Worm (Caenorhabditis elegans): ENCODE results near the gene K06A9.3.

The K06A9.3 gene

DNA sequence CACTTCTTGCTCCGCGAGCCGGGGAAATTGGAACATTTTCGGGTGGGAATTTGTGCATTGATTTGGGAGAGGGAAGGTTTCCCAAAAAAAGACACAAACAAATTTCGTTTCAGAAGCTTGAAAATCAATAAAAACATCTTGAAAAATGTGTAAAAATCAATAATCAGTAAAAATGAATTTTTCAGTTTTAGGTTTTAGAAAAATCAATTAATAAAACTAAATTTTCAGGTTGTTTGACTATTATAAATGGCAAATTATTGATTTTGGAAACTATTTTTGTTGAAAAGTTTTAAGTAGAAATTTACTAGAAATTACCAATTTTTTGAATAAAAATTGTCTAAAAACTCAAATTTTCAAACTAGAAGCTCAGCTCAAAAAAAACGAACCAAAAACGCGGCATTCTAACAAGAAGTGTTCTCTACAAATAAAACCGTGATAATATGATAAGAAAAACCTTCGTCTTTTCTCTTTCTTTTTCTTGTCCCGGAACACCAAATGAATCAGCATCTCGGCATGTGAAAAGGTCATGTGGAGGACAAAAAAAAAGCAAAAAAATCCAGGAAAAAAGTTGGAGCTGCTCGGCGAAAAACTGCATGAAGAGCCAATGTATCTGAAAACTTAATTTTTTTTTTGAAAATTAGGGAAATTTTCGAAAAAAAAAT is 9.5 kb downstream of the K06A9.3 start:
- TF ChIP-seq zag-1 (tag; optimal IDR thresholded peaks at IDR 0.05) (no peak), nhr-77 (tag; optimal IDR thresholded peaks at IDR 0.05) (no peak), nhr-21 (tag; optimal IDR thresholded peaks at IDR 0.05) (no peak), sma-3 (GFP tag; optimal IDR thresholded peaks at IDR 0.05) (no peak), fos-1 (tag; optimal IDR thresholded peaks at IDR 0.05) (peak; percentile 67)

DNA sequence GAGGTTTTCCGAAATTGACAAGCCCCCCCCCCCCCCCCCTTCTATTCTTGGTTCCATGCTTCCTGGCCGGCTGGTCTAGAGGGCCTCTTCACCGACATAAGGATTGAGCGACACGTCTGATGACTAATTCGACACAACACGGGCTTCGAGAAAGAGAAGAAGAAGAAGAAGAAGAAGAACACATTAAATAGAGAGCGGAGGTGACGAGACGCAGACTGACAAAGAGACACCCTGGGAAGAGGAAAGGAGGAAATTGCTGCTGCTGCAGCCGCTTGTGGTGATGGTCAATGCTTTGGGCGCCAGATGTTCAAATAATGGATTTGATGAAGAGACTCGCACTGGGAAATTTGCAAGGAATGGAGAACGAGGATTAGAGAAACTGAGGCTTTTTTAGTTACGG is 10.6 kb downstream of the K06A9.3 start:
- no peak for TF ChIP-seq dmd-4 (tag; optimal IDR thresholded peaks at IDR 0.05)
- TF ChIP-seq alr-1 (tag; optimal IDR thresholded peaks at IDR 0.05), result no peak
- TF ChIP-seq crh-2 (tag; optimal IDR thresholded peaks at IDR 0.05), result peak; percentile 51
- TF ChIP-seq ceh-82 (tag; optimal IDR thresholded peaks at IDR 0.05), result no peak
- TF ChIP-seq ztf-4 (tag; optimal IDR thresholded peaks at IDR 0.05), result no peak
- TF ChIP-seq ama-1 (optimal IDR thresholded peaks at IDR 0.05), result no peak
- peak; percentile 14 to 56 for TF ChIP-seq lsy-2 (tag; optimal IDR thresholded peaks at IDR 0.05)
- peak; percentile 29 for TF ChIP-seq egl-27 (tag; optimal IDR thresholded peaks at IDR 0.05)
- TF ChIP-seq ztf-11 (tag; optimal IDR thresholded peaks at IDR 0.05), result no peak
- peak; percentile 40 for TF ChIP-seq nhr-25 (tag; optimal IDR thresholded peaks at IDR 0.05)
- TF ChIP-seq mdl-1 (tag; optimal IDR thresholded peaks at IDR 0.05), result peak in 1 of 2 experiments; percentile 31
- TF ChIP-seq sma-3 (GFP tag; optimal IDR thresholded peaks at IDR 0.05), result no peak
- TF ChIP-seq nhr-23 (tag; optimal IDR thresholded peaks at IDR 0.05), result no peak
- no peak for TF ChIP-seq zag-1 (tag; optimal IDR thresholded peaks at IDR 0.05)
- no peak for TF ChIP-seq unc-62 (GFP tag; optimal IDR thresholded peaks at IDR 0.05)
- peak; percentile 68 for TF ChIP-seq sem-4 (tag; optimal IDR thresholded peaks at IDR 0.05)
- TF ChIP-seq unc-55 (GFP tag; optimal IDR thresholded peaks at IDR 0.05), result peak; percentile 66
- peak; percentile 77 for TF ChIP-seq fos-1 (tag; optimal IDR thresholded peaks at IDR 0.05)
- no peak for TF ChIP-seq ztf-1 (GFP tag; conservative IDR thresholded peaks at IDR 0.05)
- no peak for TF ChIP-seq blmp-1 (tag; optimal IDR thresholded peaks at IDR 0.05; ENCODE audit: insufficient read depth)
- no peak for TF ChIP-seq lin-13 (GFP tag; optimal IDR thresholded peaks at IDR 0.05)
- peak; percentile 70 for TF ChIP-seq F13H6.1 (tag; optimal IDR thresholded peaks at IDR 0.05)
- peak; percentile 55 for TF ChIP-seq nhr-129 (tag; optimal IDR thresholded peaks at IDR 0.05)
- TF ChIP-seq C34F6.9 (tag; optimal IDR thresholded peaks at IDR 0.05), result peak; percentile 63
- no peak for TF ChIP-seq elt-3 (tag; optimal IDR thresholded peaks at IDR 0.05)
- TF ChIP-seq nhr-10 (tag; optimal IDR thresholded peaks at IDR 0.05), result no peak
- peak; percentile 41 for TF ChIP-seq snpc-4 (tag; optimal IDR thresholded peaks at IDR 0.05)
- TF ChIP-seq sma-9 (GFP tag; optimal IDR thresholded peaks at IDR 0.05), result peak; percentile 75
- no peak for TF ChIP-seq sma-9 (tag; optimal IDR thresholded peaks at IDR 0.05)
- no peak for TF ChIP-seq lin-39 (tag; optimal IDR thresholded peaks at IDR 0.05)
- TF ChIP-seq nhr-11 (tag; optimal IDR thresholded peaks at IDR 0.05), result no peak
- TF ChIP-seq mab-5 (tag; optimal IDR thresholded peaks at IDR 0.05), result peak; percentile 22
- no peak for TF ChIP-seq nhr-237 (tag; optimal IDR thresholded peaks at IDR 0.05)
- no peak for TF ChIP-seq mbf-1 (tag; optimal IDR thresholded peaks at IDR 0.05)
- TF ChIP-seq aly-2 (tag; optimal IDR thresholded peaks at IDR 0.05), result no peak
- no peak for TF ChIP-seq unc-39 (tag; optimal IDR thresholded peaks at IDR 0.05)
- TF ChIP-seq skn-1 (tag; optimal IDR thresholded peaks at IDR 0.05), result no peak

DNA sequence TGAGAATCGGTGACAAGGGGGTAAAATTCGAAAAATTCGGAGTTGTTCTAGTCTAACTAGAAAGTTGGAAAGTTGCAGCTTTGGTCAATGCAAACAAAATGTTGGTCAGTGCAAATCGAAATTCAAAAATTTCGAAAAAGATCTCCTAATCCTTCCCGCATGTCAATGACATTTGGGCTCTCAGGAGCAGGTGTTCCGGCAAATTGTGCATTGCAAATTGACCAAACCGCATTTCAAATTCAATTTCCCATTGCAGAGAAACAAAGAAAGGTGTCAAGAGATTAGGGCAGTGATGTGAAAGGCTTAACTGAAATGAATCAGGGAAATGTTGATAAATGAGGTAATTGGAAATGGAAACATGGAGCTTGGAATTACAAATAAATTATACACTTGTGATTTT is 11.9 kb downstream of the K06A9.3 start:
- TF ChIP-seq sma-3 (GFP tag; optimal IDR thresholded peaks at IDR 0.05) (no peak), Y55F3AM.14 (GFP tag; optimal IDR thresholded peaks at IDR 0.05) (no peak), lin-39 (tag; optimal IDR thresholded peaks at IDR 0.05) (no peak), nhr-12 (tag; optimal IDR thresholded peaks at IDR 0.05) (no peak), fos-1 (tag; optimal IDR thresholded peaks at IDR 0.05) (no peak), mab-5 (tag; optimal IDR thresholded peaks at IDR 0.05) (no peak), unc-39 (tag; optimal IDR thresholded peaks at IDR 0.05) (no peak), lin-13 (GFP tag; optimal IDR thresholded peaks at IDR 0.05) (no peak), mbf-1 (tag; optimal IDR thresholded peaks at IDR 0.05) (no peak), nhr-11 (tag; optimal IDR thresholded peaks at IDR 0.05) (no peak), dmd-4 (tag; optimal IDR thresholded peaks at IDR 0.05) (no peak), elt-1 (tag; optimal IDR thresholded peaks at IDR 0.05) (no peak), C34F6.9 (tag; optimal IDR thresholded peaks at IDR 0.05) (no peak), unc-55 (GFP tag; optimal IDR thresholded peaks at IDR 0.05) (no peak), nhr-237 (tag; optimal IDR thresholded peaks at IDR 0.05) (no peak), egl-27 (tag; optimal IDR thresholded peaks at IDR 0.05) (no peak), nhr-25 (tag; optimal IDR thresholded peaks at IDR 0.05) (no peak), gmeb-1 (tag; optimal IDR thresholded peaks at IDR 0.05) (no peak)
